Fruit fly (Drosophila melanogaster) whole organism, embryonic: ENCODE data around the gene Rab6.

Experiments used
- Ada2b ChIP-seq: fragments of 200-800 bp; sonication (Bioruptor generic); IDR thresholded peaks from 2 replicates; pipeline ENCODE4 v1.3.6; 2022; ENCODE audit warnings: missing biosample characterization, missing genetic modification characterization
- Aef1 ChIP-seq: fragments of 200-800 bp; sonication (Bioruptor generic); IDR thresholded peaks from 3 replicates; pipeline ENCODE4 v1.3.6; 2022; ENCODE audit warnings: missing biosample characterization, missing genetic modification characterization
- Blimp-1 ChIP-seq: fragments of 200-800 bp; sonication (Bioruptor generic); optimal IDR thresholded peaks from 3 replicates; lab custom pipeline; 2018; ENCODE audit warnings: missing biosample characterization, missing genetic modification characterization, mild to moderate bottlenecking, moderate library complexity, missing genetic modification reagents
- CG11456 ChIP-seq: fragments of 200-800 bp; sonication (Bioruptor generic); IDR thresholded peaks from 3 replicates; pipeline ENCODE4 v1.3.6; 2022; ENCODE audit warnings: missing biosample characterization, missing genetic modification characterization
- CG11504 ChIP-seq: fragments of 200-800 bp; sonication (Bioruptor generic); optimal IDR thresholded peaks from 3 replicates; lab custom pipeline; 2019; ENCODE audit warnings: missing biosample characterization, mild to moderate bottlenecking, missing genetic modification characterization, moderate library complexity
- CG13894 ChIP-seq: fragments of 200-800 bp; sonication (Bioruptor generic); optimal IDR thresholded peaks from 3 replicates; lab custom pipeline; 2018; ENCODE audit warnings: missing biosample characterization, mild to moderate bottlenecking, missing genetic modification characterization, moderate library complexity
- CG15011 ChIP-seq: fragments of 200-800 bp; sonication (Bioruptor generic); optimal IDR thresholded peaks from 3 replicates; lab custom pipeline; 2018; ENCODE audit warnings: missing biosample characterization, mild to moderate bottlenecking, missing genetic modification characterization
- CG2712 ChIP-seq: fragments of 200-800 bp; optimal IDR thresholded peaks from 3 replicates; lab custom pipeline; 2019; ENCODE audit warnings: missing biosample characterization, mild to moderate bottlenecking, missing genetic modification characterization, moderate library complexity
- CG31365 ChIP-seq: fragments of 200-800 bp; sonication (Bioruptor generic); optimal IDR thresholded peaks from 2 replicates; lab custom pipeline; 2018; ENCODE audit warnings: missing biosample characterization, mild to moderate bottlenecking, missing genetic modification characterization
- CG42726 ChIP-seq: fragments of 200-800 bp; sonication (Bioruptor generic); IDR thresholded peaks from 2 replicates; pipeline ENCODE4 v1.3.6; 2022; ENCODE audit warnings: missing biosample characterization, missing genetic modification characterization; ENCODE audit not compliant: partially characterized antibody
- CG4360 ChIP-seq: fragments of 200-800 bp; sonication (Bioruptor generic); IDR thresholded peaks from 2 replicates; pipeline ENCODE4 v1.3.6; 2022; ENCODE audit warnings: missing biosample characterization, missing genetic modification characterization
- CG5180 ChIP-seq: fragments of 200-800 bp; sonication (Bioruptor generic); optimal IDR thresholded peaks from 3 replicates; lab custom pipeline; 2017; ENCODE audit warnings: missing biosample characterization, missing genetic modification characterization, mild to moderate bottlenecking, moderate library complexity, missing genetic modification reagents
- CG6765 ChIP-seq: fragments of 200-800 bp; sonication (Bioruptor generic); optimal IDR thresholded peaks from 3 replicates; lab custom pipeline; 2017; ENCODE audit warnings: missing biosample characterization, mild to moderate bottlenecking, missing genetic modification characterization
- Dp ChIP-seq: fragments of 200-800 bp; sonication (Bioruptor generic); optimal IDR thresholded peaks from 2 replicates; lab custom pipeline; 2018; ENCODE audit warnings: missing biosample characterization, mild to moderate bottlenecking, missing genetic modification characterization, moderate library complexity
- GATAe ChIP-seq: fragments of 200-800 bp; sonication (Bioruptor generic); conservative IDR thresholded peaks from 2 replicates; pipeline ENCODE4 v1.3.6; 2022; ENCODE audit warnings: missing biosample characterization, missing genetic modification characterization
- Gug ChIP-seq: fragments of 200-800 bp; sonication (Bioruptor generic); IDR thresholded peaks from 4 replicates; pipeline ENCODE4 v1.3.6; 2022; ENCODE audit warnings: missing biosample characterization, missing genetic modification characterization
- Nf-YC ChIP-seq: fragments of 200-800 bp; optimal IDR thresholded peaks from 3 replicates; lab custom pipeline; 2019; ENCODE audit warnings: missing biosample characterization, mild to moderate bottlenecking, missing genetic modification characterization, moderate library complexity
- Sox100B ChIP-seq: fragments of 200-800 bp; sonication (Bioruptor generic); optimal IDR thresholded peaks from 3 replicates; lab custom pipeline; 2018; ENCODE audit warnings: missing biosample characterization, mild to moderate bottlenecking, missing genetic modification characterization
- Trl ChIP-seq, 3 experiments: fragments of >200 bp in 2 of 3; fragments of 200-800 bp in 1 of 3; sonication (Bioruptor generic) in 1 of 3; optimal IDR thresholded peaks; 2 replicates in 1 of 3; 3 replicates in 2 of 3; lab custom pipeline; 2016 to 2017; ENCODE audit warnings: missing biosample characterization in 1 of 3, missing genetic modification characterization in 1 of 3
- bbx ChIP-seq: fragments of 200-800 bp; sonication (Bioruptor generic); IDR thresholded peaks from 2 replicates; pipeline ENCODE4 v1.3.6; 2022; ENCODE audit warnings: missing biosample characterization, missing genetic modification characterization; ENCODE audit not compliant: partially characterized antibody
- bowl ChIP-seq: fragments of 200-800 bp; sonication (Bioruptor generic); IDR thresholded peaks from 2 replicates; pipeline ENCODE4 v1.3.6; 2022; ENCODE audit warnings: missing biosample characterization, missing genetic modification characterization
- corto ChIP-seq: fragments of 200-800 bp; sonication (Bioruptor generic); optimal IDR thresholded peaks from 2 replicates; lab custom pipeline; 2016; ENCODE audit warnings: missing biosample characterization, mild to moderate bottlenecking, missing genetic modification characterization, moderate library complexity
- dmrt11E ChIP-seq: fragments of 200-800 bp; sonication (Bioruptor generic); optimal IDR thresholded peaks from 3 replicates; lab custom pipeline; 2018; ENCODE audit warnings: missing biosample characterization, mild to moderate bottlenecking, missing genetic modification characterization, moderate library complexity
- exex ChIP-seq: fragments of 200-800 bp; sonication (Bioruptor generic); optimal IDR thresholded peaks from 4 replicates; lab custom pipeline; 2018; ENCODE audit warnings: missing biosample characterization, mild to moderate bottlenecking, missing genetic modification characterization, moderate library complexity
- grn ChIP-seq: fragments of 200-800 bp; sonication (Bioruptor generic); optimal IDR thresholded peaks from 3 replicates; lab custom pipeline; 2017; ENCODE audit warnings: missing biosample characterization, missing genetic modification characterization
- kay ChIP-seq: fragments of 200-800 bp; sonication (Bioruptor generic); optimal IDR thresholded peaks from 2 replicates; lab custom pipeline; 2016; ENCODE audit warnings: missing biosample characterization, missing genetic modification characterization
- peb ChIP-seq: fragments of 200-800 bp; sonication (Bioruptor generic); IDR thresholded peaks from 2 replicates; pipeline ENCODE4 v1.3.6; 2022; ENCODE audit warnings: missing biosample characterization, missing genetic modification characterization
- phol ChIP-seq: fragments of 200-800 bp; sonication (Bioruptor generic); optimal IDR thresholded peaks from 3 replicates; lab custom pipeline; 2018; ENCODE audit warnings: missing biosample characterization, mild to moderate bottlenecking, missing genetic modification characterization, moderate library complexity
- repo ChIP-seq: fragments of 200-800 bp; sonication (Bioruptor generic); optimal IDR thresholded peaks from 2 replicates; lab custom pipeline; 2016; ENCODE audit warnings: missing biosample characterization, missing genetic modification characterization
- sc ChIP-seq, 3 experiments: fragments of >200 bp in 2 of 3; fragments of 200-800 bp in 1 of 3; sonication (Bioruptor generic) in 1 of 3; optimal IDR thresholded peaks; 2 replicates in 2 of 3; 3 replicates in 1 of 3; lab custom pipeline; 2017; ENCODE audit warnings: mild to moderate bottlenecking in 1 of 3, missing biosample characterization in 1 of 3, missing genetic modification characterization in 1 of 3, missing genetic modification reagents in 1 of 3
- sd ChIP-seq: fragments of 200-800 bp; sonication (Bioruptor generic); optimal IDR thresholded peaks from 3 replicates; lab custom pipeline; 2018; ENCODE audit warnings: missing biosample characterization, mild to moderate bottlenecking, missing genetic modification characterization, moderate library complexity
- sens ChIP-seq: fragments of 200-800 bp; sonication (Bioruptor generic); peaks from one replicate; lab custom pipeline; 2016; ENCODE audit warnings: missing biosample characterization, missing genetic modification characterization
- sug ChIP-seq: fragments of 200-800 bp; optimal IDR thresholded peaks from 2 replicates; lab custom pipeline; 2019; ENCODE audit warnings: missing biosample characterization, mild to moderate bottlenecking, missing genetic modification characterization, moderate library complexity
- trem ChIP-seq: fragments of 200-800 bp; optimal IDR thresholded peaks from 3 replicates; lab custom pipeline; 2019; ENCODE audit warnings: missing biosample characterization, mild to moderate bottlenecking, missing genetic modification characterization, moderate library complexity
- twi ChIP-seq: fragments of 200-800 bp; optimal IDR thresholded peaks from 2 replicates; lab custom pipeline; 2019; ENCODE audit warnings: missing biosample characterization, mild to moderate bottlenecking, missing genetic modification characterization, moderate library complexity
- vnd ChIP-seq: fragments of 200-800 bp; sonication (Bioruptor generic); IDR thresholded peaks from 3 replicates; pipeline ENCODE4 v1.3.6; 2022; ENCODE audit warnings: missing biosample characterization, missing genetic modification characterization; ENCODE audit not compliant: partially characterized antibody

Rab6 gene

dm6 chr2L:12115809-12116208 is 6.9 kb upstream of the Rab6 start (continued):
- TF ChIP-seq bowl (GFP tag; lab: Robert Waterston, UW), result no peak
- TF ChIP-seq Nf-YC, result no peak
- TF ChIP-seq CG11504 (tag; lab: Kevin White, UChicago), result peak; percentile 16
- peak; percentile 61 for TF ChIP-seq CG2712 (tag; lab: Kevin White, UChicago)
- peak; percentile 44 for TF ChIP-seq phol (tag; lab: Kevin White, UChicago)
- TF ChIP-seq trem (tag; lab: Kevin White, UChicago), result peak; percentile 2
- peak; percentile 37 for TF ChIP-seq Blimp-1 (GFP tag; lab: Kevin White, UChicago)

dm6 chr2L:12114159-12114558 is 5.2 kb upstream of the Rab6 start, which contains the start of gene CG17211:
CG17211 (plus strand) TSS chr2L:12114360.
- TF ChIP-seq peb (no peak), CG5180 (peak; percentile 92), CG4360 (GFP tag; lab: Robert Waterston, UW) (no peak), Trl (optimal IDR thresholded peaks at IDR 0.05; lab: Kevin White, UChicago) (peak in 1 of 2 experiments; percentile 17), Trl (GFP tag; optimal IDR thresholded peaks at IDR 0.05; lab: Kevin White, UChicago) (no peak), sens (peak; percentile 29), Gug (GFP tag; lab: Robert Waterston, UW) (no peak), sc (optimal IDR thresholded peaks at IDR 0.05; lab: Kevin White, UChicago) (no peak), sc (GFP tag; optimal IDR thresholded peaks at IDR 0.05; lab: Kevin White, UChicago) (no peak)
- TF ChIP-seq, all 482 proteins: peak for 3

dm6 chr2L:12112943-12113557 is 4.1 kb upstream of the Rab6 start:
- TF ChIP-seq CG15011 (GFP tag; lab: Kevin White, UChicago), result no peak
- TF ChIP-seq corto (GFP tag; lab: Kevin White, UChicago), result peak; percentile 14

- TF ChIP-seq CG42726, result 0 out of 2 replicates have a peak, but pooled peaks have one; percentile 6
- no peak for TF ChIP-seq dmrt11E (tag; lab: Kevin White, UChicago)
- peak; percentile 50 for TF ChIP-seq exex (tag; lab: Kevin White, UChicago)
- no peak for TF ChIP-seq grn (GFP tag; lab: Kevin White, UChicago)
- no peak for TF ChIP-seq CG11456 (GFP tag; lab: Robert Waterston, UW)
- TF ChIP-seq CG6765, result no peak
- no peak for TF ChIP-seq twi (tag; lab: Kevin White, UChicago)
Observed at dm6 chr2L:12110810-12111209, 1.9 kb upstream of the Rab6 start, which contains the start of gene Phae2. Phae2 (plus strand) TSS chr2L:12111110.

dm6 chr2L:12107087-12107486 is 1.8 kb downstream of the Rab6 start:
- TF ChIP-seq CG13894 (tag; lab: Kevin White, UChicago) (no peak), Ada2b (GFP tag; lab: Robert Waterston, UW) (no peak), vnd (no peak), bbx (no peak), sug (tag; lab: Kevin White, UChicago) (peak; percentile 10), GATAe (0 out of 2 replicates have a peak, but pooled peaks have one; percentile 34), exex (tag; lab: Kevin White, UChicago) (peak; percentile 31), CG31365 (tag; lab: Kevin White, UChicago) (no peak), sens (peak; percentile 26), Aef1 (GFP tag; lab: Robert Waterston, UW) (no peak), Dp (GFP tag; lab: Kevin White, UChicago) (no peak), kay (GFP tag; lab: Kevin White, UChicago) (peak; percentile 21), repo (no peak), sd (tag; lab: Kevin White, UChicago) (peak; percentile 40), Sox100B (no peak)
- TF ChIP-seq, all 482 proteins: peak for 6
